Worm (Caenorhabditis elegans) whole organism, L4 larva: ENCODE data around the gene sru-35.

ENCODE experiments used
- F10B5.3 ChIP-seq: sonication (generic microtip); optimal IDR thresholded peaks from 2 replicates; lab custom pipeline; 2016; ENCODE audit warnings: mild to moderate bottlenecking, missing genetic modification characterization, missing compliant biosample characterization
- F37D6.2 ChIP-seq: sonication (generic microtip); optimal IDR thresholded peaks from 2 replicates; lab custom pipeline; 2016; ENCODE audit warnings: mild to moderate bottlenecking, missing genetic modification characterization, missing compliant biosample characterization
- F44E2.7 ChIP-seq: fragments of 200-800 bp; sonication (Bioruptor generic); IDR thresholded peaks from 2 replicates; pipeline ENCODE4 v2.1.2; 2022; ENCODE audit warnings: missing genetic modification characterization, missing compliant biosample characterization
- F49E8.2 ChIP-seq: sonication (generic microtip); optimal IDR thresholded peaks from 2 replicates; lab custom pipeline; 2016; ENCODE audit warnings: missing compliant biosample characterization, mild to moderate bottlenecking, missing genetic modification characterization, borderline replicate concordance
- R02D3.7 ChIP-seq: fragments of 150-350 bp; sonication (generic microtip); optimal IDR thresholded peaks from 3 replicates; lab custom pipeline; 2014; ENCODE audit warnings: missing biosample characterization, missing genetic modification characterization
- T20F7.1 ChIP-seq: fragments of 200-800 bp; sonication (Bioruptor generic); optimal IDR thresholded peaks from 2 replicates; lab custom pipeline; 2018; ENCODE audit warnings: mild to moderate bottlenecking, missing genetic modification characterization, missing compliant biosample characterization
- ZK337.2 ChIP-seq: fragments of 200-800 bp; sonication (Bioruptor generic); IDR thresholded peaks from 2 replicates; pipeline ENCODE4 v1.3.6; 2022; ENCODE audit warnings: missing genetic modification reagents, missing genetic modification characterization, missing compliant biosample characterization
- aly-2 ChIP-seq: sonication (generic microtip); optimal IDR thresholded peaks from 2 replicates; lab custom pipeline; 2018; ENCODE audit warnings: missing biosample characterization, missing genetic modification characterization
- ceh-32 ChIP-seq: sonication (generic microtip); optimal IDR thresholded peaks from 2 replicates; lab custom pipeline; 2016; ENCODE audit warnings: mild to moderate bottlenecking, missing genetic modification characterization, missing compliant biosample characterization; ENCODE audit not compliant: poor library complexity
- ceh-44 ChIP-seq: fragments of 200-800 bp; sonication (Bioruptor generic); IDR thresholded peaks from 2 replicates; pipeline ENCODE4 v1.3.6; 2022; ENCODE audit warnings: missing genetic modification reagents, missing genetic modification characterization, missing compliant biosample characterization
- ceh-62 ChIP-seq: sonication (generic microtip); optimal IDR thresholded peaks from 2 replicates; lab custom pipeline; 2017; ENCODE audit warnings: missing biosample characterization, missing genetic modification characterization
- ces-1 ChIP-seq: fragments of 150-350 bp; sonication (generic microtip); optimal IDR thresholded peaks from 4 replicates; lab custom pipeline; 2014; ENCODE audit warnings: missing biosample characterization, missing genetic modification reagents, missing genetic modification characterization
- daf-12 ChIP-seq: fragments of 150-350 bp; optimal IDR thresholded peaks from 2 replicates; lab custom pipeline; 2014; ENCODE audit warnings: missing biosample characterization, missing genetic modification reagents, missing genetic modification characterization
- daf-19 ChIP-seq: fragments of 200-800 bp; sonication (Bioruptor generic); conservative IDR thresholded peaks from 2 replicates; pipeline ENCODE4 v1.3.6; 2022; ENCODE audit warnings: missing genetic modification characterization, missing compliant biosample characterization
- dmd-8 ChIP-seq: fragments of 200-800 bp; sonication (Bioruptor generic); IDR thresholded peaks from 2 replicates; pipeline ENCODE4 v1.3.6; 2022; ENCODE audit warnings: missing genetic modification characterization, missing compliant biosample characterization
- dmd-9 ChIP-seq: fragments of 200-800 bp; sonication (Bioruptor generic); IDR thresholded peaks from 2 replicates; pipeline ENCODE4 v1.3.6; 2022; ENCODE audit warnings: missing genetic modification reagents, missing genetic modification characterization, missing compliant biosample characterization
- dpl-1 ChIP-seq: fragments of 150-350 bp; optimal IDR thresholded peaks from 2 replicates; lab custom pipeline; 2014; ENCODE audit warnings: missing biosample characterization, missing genetic modification reagents, missing genetic modification characterization
- duxl-1 ChIP-seq: sonication (generic microtip); optimal IDR thresholded peaks from 2 replicates; lab custom pipeline; 2016; ENCODE audit warnings: mild to moderate bottlenecking, missing genetic modification characterization, moderate library complexity, missing compliant biosample characterization; ENCODE audit not compliant: poor library complexity
- dve-1 ChIP-seq: sonication (generic microtip); optimal IDR thresholded peaks from 2 replicates; lab custom pipeline; 2017; ENCODE audit warnings: antibody characterized with exemption, mild to moderate bottlenecking, missing genetic modification characterization, missing compliant biosample characterization; ENCODE audit not compliant: insufficient read depth
- egl-27 ChIP-seq: sonication (generic microtip); optimal IDR thresholded peaks from 3 replicates; lab custom pipeline; 2017; ENCODE audit warnings: missing biosample characterization, missing genetic modification reagents, missing genetic modification characterization
- egl-43 ChIP-seq: fragments of 200-800 bp; sonication (Bioruptor generic); IDR thresholded peaks from 2 replicates; pipeline ENCODE4 v1.3.6; 2022; ENCODE audit warnings: missing genetic modification reagents, missing genetic modification characterization, missing compliant biosample characterization
- fkh-10 ChIP-seq: fragments of 150-350 bp; optimal IDR thresholded peaks from 2 replicates; lab custom pipeline; 2014; ENCODE audit warnings: missing biosample characterization, missing genetic modification reagents, missing genetic modification characterization
- gei-8 ChIP-seq: fragments of 200-800 bp; sonication (Bioruptor generic); optimal IDR thresholded peaks from 2 replicates; lab custom pipeline; 2018; ENCODE audit warnings: mild to moderate bottlenecking, missing genetic modification characterization, missing compliant biosample characterization
- hlh-11 ChIP-seq: fragments of 200-800 bp; sonication (Bioruptor generic); optimal IDR thresholded peaks from 2 replicates; lab custom pipeline; 2018; ENCODE audit warnings: mild to moderate bottlenecking, missing genetic modification characterization, missing compliant biosample characterization
- lim-7 ChIP-seq: fragments of 200-800 bp; sonication (Bioruptor generic); IDR thresholded peaks from 2 replicates; pipeline ENCODE4 v1.3.6; 2022; ENCODE audit warnings: missing genetic modification characterization, missing compliant biosample characterization
- lin-1 ChIP-seq: fragments of 200-800 bp; sonication (Bioruptor generic); IDR thresholded peaks from 2 replicates; pipeline ENCODE4 v1.3.6; 2022; ENCODE audit warnings: missing genetic modification reagents, missing genetic modification characterization, missing compliant biosample characterization
- lin-29 ChIP-seq: fragments of 200-800 bp; sonication (Bioruptor generic); IDR thresholded peaks from 2 replicates; pipeline ENCODE4 v1.3.6; 2022; ENCODE audit warnings: missing genetic modification reagents, missing genetic modification characterization, missing compliant biosample characterization
- lin-38 ChIP-seq: fragments of 200-800 bp; sonication (Bioruptor generic); IDR thresholded peaks from 2 replicates; pipeline ENCODE4 v1.3.6; 2022; ENCODE audit warnings: missing genetic modification reagents, missing genetic modification characterization, missing compliant biosample characterization
- lir-3 ChIP-seq: sonication (generic microtip); optimal IDR thresholded peaks from 2 replicates; lab custom pipeline; 2016; ENCODE audit warnings: mild to moderate bottlenecking, missing genetic modification characterization, missing compliant biosample characterization
- mdl-1 ChIP-seq, 2 experiments: fragments of 150-350 bp in 1 of 2; sonication (generic microtip) in 1 of 2; optimal IDR thresholded peaks; 2 replicates each; lab custom pipeline; 2014 to 2017; ENCODE audit warnings: missing biosample characterization in 2 of 2, missing genetic modification characterization in 2 of 2
- mes-2 ChIP-seq: sonication (generic microtip); optimal IDR thresholded peaks from 2 replicates; lab custom pipeline; 2016; ENCODE audit warnings: missing genotype, mild to moderate bottlenecking, missing genetic modification characterization, missing compliant biosample characterization; ENCODE audit not compliant: poor library complexity, severe bottlenecking
- mxl-2 ChIP-seq: fragments of 200-800 bp; sonication (Bioruptor generic); conservative IDR thresholded peaks from 2 replicates; pipeline ENCODE4 v1.3.6; 2022; ENCODE audit warnings: missing genetic modification reagents, missing genetic modification characterization, missing compliant biosample characterization
- mxl-3 ChIP-seq: fragments of 200-800 bp; sonication (Bioruptor generic); optimal IDR thresholded peaks from 2 replicates; lab custom pipeline; 2018; ENCODE audit warnings: mild to moderate bottlenecking, missing genetic modification characterization, missing compliant biosample characterization
- nhr-102 ChIP-seq: sonication (generic microtip); optimal IDR thresholded peaks from 2 replicates; lab custom pipeline; 2016; ENCODE audit warnings: mild to moderate bottlenecking, missing genetic modification characterization, moderate library complexity, missing compliant biosample characterization
- nhr-111 ChIP-seq: fragments of 200-800 bp; sonication (Bioruptor generic); optimal IDR thresholded peaks from 2 replicates; lab custom pipeline; 2018; ENCODE audit warnings: mild to moderate bottlenecking, missing genetic modification characterization, missing compliant biosample characterization
- nhr-25 ChIP-seq: sonication (generic microtip); optimal IDR thresholded peaks from 2 replicates; lab custom pipeline; 2017; ENCODE audit warnings: missing genetic modification characterization, mild to moderate bottlenecking, missing compliant biosample characterization, antibody characterized with exemption, moderate library complexity, borderline replicate concordance; ENCODE audit not compliant: insufficient read depth
- nhr-41 ChIP-seq: fragments of 200-800 bp; sonication (Bioruptor generic); IDR thresholded peaks from 2 replicates; pipeline ENCODE4 v1.3.6; 2022; ENCODE audit warnings: missing genetic modification reagents, missing genetic modification characterization, missing compliant biosample characterization
- nhr-48 ChIP-seq: sonication (generic microtip); optimal IDR thresholded peaks from 2 replicates; lab custom pipeline; 2016; ENCODE audit warnings: mild to moderate bottlenecking, missing genetic modification characterization, missing compliant biosample characterization
- nhr-76 ChIP-seq: fragments of 150-350 bp; optimal IDR thresholded peaks from 2 replicates; lab custom pipeline; 2014; ENCODE audit warnings: missing biosample characterization, missing genetic modification characterization
- rbr-2 ChIP-seq: sonication (generic microtip); optimal IDR thresholded peaks from 2 replicates; lab custom pipeline; 2016; ENCODE audit warnings: missing genotype, missing genetic modification characterization, missing compliant biosample characterization
- set-16 ChIP-seq: fragments of 200-800 bp; sonication (Bioruptor generic); IDR thresholded peaks from 2 replicates; pipeline ENCODE4 v1.3.6; 2022; ENCODE audit warnings: missing genetic modification reagents, missing genetic modification characterization, missing compliant biosample characterization
- snpc-1.2 ChIP-seq: fragments of 200-800 bp; sonication (Bioruptor generic); IDR thresholded peaks from 2 replicates; pipeline ENCODE4 v1.3.6; 2022; ENCODE audit warnings: missing genetic modification reagents, missing genetic modification characterization, missing compliant biosample characterization
- spr-1 ChIP-seq: sonication (generic microtip); optimal IDR thresholded peaks from 2 replicates; lab custom pipeline; 2016; ENCODE audit warnings: mild to moderate bottlenecking, missing genetic modification characterization, missing compliant biosample characterization
- tag-97 ChIP-seq: fragments of 200-800 bp; sonication (Bioruptor generic); IDR thresholded peaks from 2 replicates; pipeline ENCODE4 v1.3.6; 2022; ENCODE audit warnings: missing genetic modification characterization, missing compliant biosample characterization
- unc-130 ChIP-seq: sonication (generic microtip); optimal IDR thresholded peaks from 2 replicates; lab custom pipeline; 2016; ENCODE audit warnings: missing genetic modification reagents, missing genetic modification characterization, missing compliant biosample characterization
- unc-39 ChIP-seq: sonication (generic microtip); optimal IDR thresholded peaks from 2 replicates; lab custom pipeline; 2017; ENCODE audit warnings: missing biosample characterization, missing genetic modification characterization
- zfp-3 ChIP-seq: fragments of 200-800 bp; sonication (Bioruptor generic); conservative IDR thresholded peaks from 2 replicates; pipeline ENCODE4 v1.3.6; 2022; ENCODE audit warnings: missing genetic modification reagents, missing genetic modification characterization, missing compliant biosample characterization
- zip-2 ChIP-seq: fragments of 150-350 bp; optimal IDR thresholded peaks from 2 replicates; lab custom pipeline; 2014; ENCODE audit warnings: missing biosample characterization, missing genetic modification characterization
- ztf-7 ChIP-seq: fragments of 150-350 bp; optimal IDR thresholded peaks from 2 replicates; lab custom pipeline; 2014; ENCODE audit warnings: missing biosample characterization, missing genetic modification characterization

Gene sru-35

ce11 chrIV:8743654-8744332, 46.3 kb downstream of the sru-35 start, which contains the start of gene F21D5.7 (continued):
- peak; percentile 18 for TF ChIP-seq unc-130 (GFP tag; lab: Kevin White, UChicago)
- no peak for TF ChIP-seq ceh-62
- peak; percentile 86 for TF ChIP-seq T20F7.1
- TF ChIP-seq fkh-10 = no peak
- peak; percentile 53; the same call in 1 of the 2 replicates for TF ChIP-seq snpc-1.2 (GFP tag; lab: Robert Waterston, UW)
- TF ChIP-seq ceh-32 (tag; lab: Kevin White, UChicago) = no peak
- TF ChIP-seq hlh-11 (tag; lab: Kevin White, UChicago) = peak; percentile 84
- TF ChIP-seq mes-2 (tag; lab: Kevin White, UChicago) = peak; percentile 76
- TF ChIP-seq zfp-3 (GFP tag; lab: Robert Waterston, UW) = peak; percentile 35; the same call in 1 of the 2 replicates
- TF ChIP-seq rbr-2 (tag; lab: Kevin White, UChicago) = peak; percentile 64
- peak; percentile 77 for TF ChIP-seq lin-38 (GFP tag; lab: Robert Waterston, UW)
- TF ChIP-seq nhr-102 (tag; lab: Kevin White, UChicago) = peak; percentile 74
- TF ChIP-seq nhr-48 (tag; lab: Kevin White, UChicago) = peak; percentile 13
- peak; percentile 72 for TF ChIP-seq duxl-1 (tag; lab: Kevin White, UChicago)
- TF ChIP-seq mxl-3 (GFP tag; lab: Kevin White, UChicago) = peak; percentile 15
- TF ChIP-seq nhr-25 (tag; lab: Kevin White, UChicago) = no peak
- TF ChIP-seq nhr-76 (tag; lab: Kevin White, UChicago) = no peak
- no peak for TF ChIP-seq F49E8.2
- peak; percentile 72 for TF ChIP-seq ztf-7 (tag; lab: Kevin White, UChicago)
- no peak for TF ChIP-seq F44E2.7 (GFP tag; lab: Robert Waterston, UW)
- no peak for TF ChIP-seq lir-3 (tag; lab: Kevin White, UChicago)
- no peak for TF ChIP-seq daf-12 (tag; lab: Kevin White, UChicago)
- TF ChIP-seq spr-1 (tag; lab: Kevin White, UChicago) = peak; percentile 46
- TF ChIP-seq lin-29 = no peak
- TF ChIP-seq unc-39 (tag; lab: Kevin White, UChicago) = no peak
- no peak for TF ChIP-seq tag-97 (GFP tag; lab: Robert Waterston, UW)
- no peak for TF ChIP-seq aly-2 (tag; lab: Kevin White, UChicago)
- TF ChIP-seq nhr-111 = no peak
- no peak for TF ChIP-seq egl-43 (GFP tag; lab: Robert Waterston, UW)
- no peak for TF ChIP-seq dmd-8 (GFP tag; lab: Robert Waterston, UW)
- no peak for TF ChIP-seq lim-7 (GFP tag; lab: Robert Waterston, UW)
- no peak for TF ChIP-seq lin-1
- TF ChIP-seq F37D6.2 (tag; lab: Kevin White, UChicago) = peak; percentile 22
- TF ChIP-seq ceh-44 (GFP tag; lab: Robert Waterston, UW) = no peak
- TF ChIP-seq nhr-41 = no peak
- no peak for TF ChIP-seq ZK337.2 (GFP tag; lab: Robert Waterston, UW)
- no peak for TF ChIP-seq zip-2
- TF ChIP-seq R02D3.7 (tag; lab: Kevin White, UChicago) = no peak
- peak; percentile 91 for TF ChIP-seq dve-1 (tag; lab: Kevin White, UChicago)
- TF ChIP-seq mxl-2 = no peak
- peak; percentile 86 for TF ChIP-seq dpl-1
- no peak for TF ChIP-seq set-16 (GFP tag; lab: Robert Waterston, UW)
- TF ChIP-seq F10B5.3 (tag; lab: Kevin White, UChicago) = no peak
- no peak for TF ChIP-seq daf-19 (GFP tag; lab: Robert Waterston, UW)
- no peak for TF ChIP-seq ces-1 (GFP tag; lab: Kevin White, UChicago)
- no peak for TF ChIP-seq dmd-9 (GFP tag; lab: Robert Waterston, UW)
- TF ChIP-seq mdl-1 (tag; optimal IDR thresholded peaks at IDR 0.05; lab: Kevin White, UChicago) = peak in 1 of 2 experiments; percentile 51
- no peak for TF ChIP-seq egl-27 (tag; lab: Kevin White, UChicago)
- TF ChIP-seq gei-8 (GFP tag; lab: Kevin White, UChicago) = no peak
